Fruit fly (Drosophila melanogaster) whole organism, adult: ENCODE results near the gene Rpt6.

ENCODE experiments used
- CG11617 ChIP-seq: fragments of 200-800 bp; sonication (Bioruptor generic); optimal IDR thresholded peaks from 2 replicates; lab custom pipeline; 2017; ENCODE audit warnings: mild to moderate bottlenecking, missing biosample characterization, missing genetic modification reagents, missing genetic modification characterization
- CG12768 ChIP-seq: fragments of 200-800 bp; sonication (Bioruptor generic); optimal IDR thresholded peaks from 2 replicates; lab custom pipeline; 2017; ENCODE audit warnings: missing biosample characterization, missing genetic modification characterization, mild to moderate bottlenecking, moderate library complexity, missing genetic modification reagents
- CG14711 ChIP-seq: fragments of 200-800 bp; sonication (Bioruptor generic); optimal IDR thresholded peaks from 2 replicates; lab custom pipeline; 2018; ENCODE audit warnings: missing biosample characterization, mild to moderate bottlenecking, missing genetic modification characterization, moderate library complexity
- CG1620 ChIP-seq: fragments of 200-800 bp; sonication (Bioruptor generic); optimal IDR thresholded peaks from 2 replicates; lab custom pipeline; 2016; ENCODE audit warnings: missing biosample characterization, missing genetic modification characterization
- CG33017 ChIP-seq: fragments of 200-800 bp; sonication (Bioruptor generic); optimal IDR thresholded peaks from 2 replicates; lab custom pipeline; 2018; ENCODE audit warnings: missing biosample characterization, mild to moderate bottlenecking, missing genetic modification characterization, moderate library complexity
- CG5204 ChIP-seq: fragments of 200-800 bp; sonication (Bioruptor generic); optimal IDR thresholded peaks from 2 replicates; lab custom pipeline; 2016; ENCODE audit warnings: missing biosample characterization, missing genetic modification characterization
- CG7045 ChIP-seq: fragments of 200-800 bp; sonication (Bioruptor generic); optimal IDR thresholded peaks from 2 replicates; lab custom pipeline; 2017; ENCODE audit warnings: missing biosample characterization, mild to moderate bottlenecking, missing genetic modification characterization
- CG7101 ChIP-seq: fragments of 200-800 bp; sonication (Bioruptor generic); optimal IDR thresholded peaks from 2 replicates; lab custom pipeline; 2018; ENCODE audit warnings: missing biosample characterization, mild to moderate bottlenecking, missing genetic modification characterization, moderate library complexity
- Clk ChIP-seq: fragments of 200-800 bp; sonication (Bioruptor generic); optimal IDR thresholded peaks from 2 replicates; lab custom pipeline; 2017; ENCODE audit warnings: missing biosample characterization, missing genetic modification characterization
- Crg-1 ChIP-seq: fragments of 200-800 bp; sonication (Bioruptor generic); optimal IDR thresholded peaks from 2 replicates; lab custom pipeline; 2016; ENCODE audit warnings: missing biosample characterization, missing genetic modification characterization
- Hr96 ChIP-seq: fragments of 200-800 bp; sonication (Bioruptor generic); optimal IDR thresholded peaks from 2 replicates; lab custom pipeline; 2016; ENCODE audit warnings: missing biosample characterization, missing genetic modification characterization
- Mnt ChIP-seq: fragments of 200-800 bp; sonication (Bioruptor generic); optimal IDR thresholded peaks from 2 replicates; lab custom pipeline; 2016; ENCODE audit warnings: missing biosample characterization, mild to moderate bottlenecking, missing genetic modification characterization
- bab1 ChIP-seq: fragments of 200-800 bp; sonication (Bioruptor generic); optimal IDR thresholded peaks from 3 replicates; lab custom pipeline; 2019; ENCODE audit warnings: missing biosample characterization, mild to moderate bottlenecking, missing genetic modification characterization, moderate library complexity
- cic ChIP-seq: fragments of 200-800 bp; sonication (Bioruptor generic); optimal IDR thresholded peaks from 2 replicates; lab custom pipeline; 2017; ENCODE audit warnings: missing biosample characterization, mild to moderate bottlenecking, missing genetic modification characterization, moderate library complexity
- cnc ChIP-seq, 2 experiments: fragments of >200 bp; optimal IDR thresholded peaks; 2 replicates each; lab custom pipeline; 2017
- kay ChIP-seq: fragments of 200-800 bp; sonication (Bioruptor generic); peaks from one replicate; lab custom pipeline; 2016; ENCODE audit warnings: missing biosample characterization, missing genetic modification characterization, borderline replicate concordance
- ovo ChIP-seq: fragments of 200-800 bp; sonication (Bioruptor generic); optimal IDR thresholded peaks from 2 replicates; lab custom pipeline; 2016; ENCODE audit warnings: missing biosample characterization, missing genetic modification characterization
- pad ChIP-seq: fragments of 200-800 bp; sonication (Bioruptor generic); optimal IDR thresholded peaks from 3 replicates; lab custom pipeline; 2017; ENCODE audit warnings: missing biosample characterization, missing genetic modification characterization, mild to moderate bottlenecking, moderate library complexity, missing genetic modification reagents
- tj ChIP-seq: fragments of 200-800 bp; sonication (Bioruptor generic); optimal IDR thresholded peaks from 3 replicates; lab custom pipeline; 2017; ENCODE audit warnings: missing biosample characterization, mild to moderate bottlenecking, missing genetic modification characterization, moderate library complexity
- toe ChIP-seq: fragments of 200-800 bp; sonication (Bioruptor generic); optimal IDR thresholded peaks from 2 replicates; lab custom pipeline; 2016; ENCODE audit warnings: missing biosample characterization, missing genetic modification characterization

Rpt6 gene

dm6 chrX:21366311-21366990 lies 50.6 kb downstream of the Rpt6 start:
- peak; percentile 93 for TF ChIP-seq pad (GFP tag; lab: Kevin White, UChicago)
- TF ChIP-seq CG11617: peak; percentile 95
- TF ChIP-seq CG7101 (tag; lab: Kevin White, UChicago): peak; percentile 97
- peak; percentile 91 for TF ChIP-seq CG14711
- TF ChIP-seq CG7045 (GFP tag; lab: Kevin White, UChicago): peak; percentile 93
- peak; percentile 56 for TF ChIP-seq CG5204 (GFP tag; lab: Kevin White, UChicago)
- TF ChIP-seq Hr96 (GFP tag; lab: Kevin White, UChicago): no peak
- peak; percentile 86 for TF ChIP-seq Mnt (GFP tag; lab: Kevin White, UChicago)
- peak; percentile 85 for TF ChIP-seq CG1620 (GFP tag; lab: Kevin White, UChicago)
- peak; percentile 90 for TF ChIP-seq bab1
- peak; percentile 81 for TF ChIP-seq Crg-1
- peak; percentile 74 for TF ChIP-seq toe (GFP tag; lab: Kevin White, UChicago)
- TF ChIP-seq cnc (optimal IDR thresholded peaks at IDR 0.05; lab: Kevin White, UChicago): no peak
- TF ChIP-seq CG33017 (tag; lab: Kevin White, UChicago): peak; percentile 95
- TF ChIP-seq cic (GFP tag; lab: Kevin White, UChicago): peak; percentile 82
- peak; percentile 71 for TF ChIP-seq ovo (GFP tag; lab: Kevin White, UChicago)
- peak; percentile 89 for TF ChIP-seq Clk
- peak; percentile 94 for TF ChIP-seq CG12768 (GFP tag; lab: Kevin White, UChicago)
- no peak for TF ChIP-seq kay (GFP tag; lab: Kevin White, UChicago)
- TF ChIP-seq tj (GFP tag; lab: Kevin White, UChicago): peak; percentile 72
